Fruit fly (Drosophila melanogaster) whole organism, wandering third instar larva: Measurements from ENCODE around the gene Hsp70Ba.
"Not testable (repeated sequence)": the region's sequence is repeated elsewhere in the genome, so short reads cannot be mapped to it uniquely, and the experiment has no call there.

Source experiments
- CrebA ChIP-seq: fragments of 200-800 bp; sonication (Bioruptor generic); optimal IDR thresholded peaks from 2 replicates; lab custom pipeline; 2016; ENCODE audit warnings: missing biosample characterization, mild to moderate bottlenecking, missing genetic modification characterization, borderline replicate concordance
- Dif ChIP-seq: fragments of 200-275, 200-300 bp; sonication (Bioruptor generic); optimal IDR thresholded peaks from 2 replicates; lab custom pipeline; 2018; ENCODE audit warnings: missing biosample characterization, missing genetic modification characterization; ENCODE audit not compliant: partially characterized antibody
- HLH106 ChIP-seq: fragments of 200-800 bp; optimal IDR thresholded peaks from 3 replicates; lab custom pipeline; 2019; ENCODE audit warnings: missing biosample characterization, mild to moderate bottlenecking, missing genetic modification characterization, moderate library complexity
- Myc ChIP-seq: fragments of >200 bp; optimal IDR thresholded peaks from 2 replicates; lab custom pipeline; 2017
- Vsx2 ChIP-seq: fragments of 200-300, 225-300 bp; sonication (Bioruptor generic); optimal IDR thresholded peaks from 2 replicates; lab custom pipeline; 2018; ENCODE audit warnings: missing biosample characterization, missing genetic modification characterization; ENCODE audit not compliant: partially characterized antibody
- dl ChIP-seq, 2 experiments: fragments of 175-275, 200-275 bp in 1 of 2; fragments of 200-275 bp in 1 of 2; sonication (Bioruptor generic); optimal IDR thresholded peaks; lab custom pipeline; 2018; ENCODE audit warnings: mild to moderate bottlenecking in 2 of 2, missing biosample characterization in 2 of 2, missing genetic modification characterization in 2 of 2, moderate library complexity in 2 of 2; ENCODE audit not compliant: partially characterized antibody in 2 of 2, insufficient read depth in 1 of 2
- dsf ChIP-seq: sonication (Bioruptor generic); optimal IDR thresholded peaks from 2 replicates; lab custom pipeline; 2016; ENCODE audit warnings: missing biosample characterization, missing genetic modification characterization, borderline replicate concordance
- pan ChIP-seq: fragments of >200 bp; optimal IDR thresholded peaks from 2 replicates; lab custom pipeline; 2017
- psq ChIP-seq: fragments of 200-800 bp; sonication (Bioruptor generic); optimal IDR thresholded peaks from 3 replicates; lab custom pipeline; 2017; ENCODE audit warnings: missing biosample characterization, mild to moderate bottlenecking, missing genetic modification characterization, moderate library complexity
- usp ChIP-seq: fragments of >200 bp; optimal IDR thresholded peaks from 2 replicates; lab custom pipeline; 2017; ENCODE audit warnings: missing biosample characterization, missing genetic modification characterization

DNA sequence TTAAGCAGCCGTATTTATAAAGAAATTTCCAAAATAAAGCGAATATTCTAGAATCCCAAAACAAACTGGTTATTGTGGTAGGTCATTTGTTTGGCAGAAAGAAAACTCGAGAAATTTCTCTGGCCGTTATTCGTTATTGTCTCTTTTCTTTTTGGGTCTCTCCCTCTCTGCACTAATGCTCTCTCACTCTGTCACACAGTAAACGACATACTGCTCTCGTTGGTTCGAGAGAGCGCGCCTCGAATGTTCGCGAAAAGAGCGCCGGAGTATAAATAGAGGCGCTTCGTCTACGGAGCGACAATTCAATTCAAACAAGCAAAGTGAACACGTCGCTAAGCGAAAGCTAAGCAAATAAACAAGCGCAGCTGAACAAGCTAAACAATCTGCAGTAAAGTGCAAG is 37.9 kb upstream of the Hsp70Ba start, which contains the start of gene Hsp70Bb:
- TF ChIP-seq dsf (GFP tag; lab: Kevin White, UChicago); psq (GFP tag; lab: Kevin White, UChicago); usp; Myc (lab: Kevin White, UChicago); pan; HLH106 (tag; lab: Kevin White, UChicago); CrebA (GFP tag; lab: Kevin White, UChicago); Vsx2 (GFP tag; lab: Kevin White, UChicago); Dif; dl (GFP tag; optimal IDR thresholded peaks at IDR 0.05; lab: Kevin White, UChicago; ENCODE audit: insufficient read depth in 1 of 2, partially characterized antibody in 2 of 2): not testable (repeated sequence)
